Worm (Caenorhabditis elegans) whole organism, L2 larva: ENCODE results near the gene inso-1.
A peak's percentile ranks its signal among the peaks of the same experiment; 100 is the strongest.

Source experiments
- alr-1 ChIP-seq: fragments of 150-350 bp; optimal IDR thresholded peaks from 2 replicates; lab custom pipeline; 2014; ENCODE audit warnings: missing biosample characterization, missing genetic modification characterization
- ama-1 ChIP-seq: fragments of 150-350 bp; optimal IDR thresholded peaks from 2 replicates; lab custom pipeline; 2018; ENCODE audit warnings: inconsistent platforms
- egl-27 ChIP-seq: sonication (generic microtip); optimal IDR thresholded peaks from 3 replicates; lab custom pipeline; 2017; ENCODE audit warnings: missing biosample characterization, missing genetic modification reagents, missing genetic modification characterization
- elt-3 ChIP-seq: sonication (generic microtip); optimal IDR thresholded peaks from 2 replicates; lab custom pipeline; 2017; ENCODE audit warnings: missing biosample characterization, missing genetic modification characterization
- mdl-1 ChIP-seq, 2 experiments: fragments of 150-350 bp in 1 of 2; sonication (generic microtip) in 1 of 2; optimal IDR thresholded peaks; 2 replicates each; lab custom pipeline; 2017; ENCODE audit warnings: missing biosample characterization in 2 of 2, missing genetic modification characterization in 2 of 2
- nhr-129 ChIP-seq: fragments of 150-350 bp; optimal IDR thresholded peaks from 2 replicates; lab custom pipeline; 2014; ENCODE audit warnings: missing biosample characterization, missing genetic modification characterization
- nhr-23 ChIP-seq: fragments of 150-350 bp; optimal IDR thresholded peaks from 2 replicates; lab custom pipeline; 2014; ENCODE audit warnings: missing biosample characterization, missing genetic modification reagents, missing genetic modification characterization
- nhr-237 ChIP-seq: fragments of 150-350 bp; optimal IDR thresholded peaks from 2 replicates; lab custom pipeline; 2014; ENCODE audit warnings: missing biosample characterization, missing genetic modification characterization
- nhr-25 ChIP-seq: fragments of 150-350 bp; sonication (generic microtip); optimal IDR thresholded peaks from 3 replicates; lab custom pipeline; 2014; ENCODE audit warnings: missing biosample characterization, missing genetic modification characterization
- nhr-77 ChIP-seq: fragments of 150-350 bp; optimal IDR thresholded peaks from 2 replicates; lab custom pipeline; 2014; ENCODE audit warnings: missing biosample characterization, missing genetic modification characterization
- snpc-4 ChIP-seq: fragments of 150-350 bp; optimal IDR thresholded peaks from 2 replicates; lab custom pipeline; 2014; ENCODE audit warnings: missing biosample characterization, missing genetic modification characterization
- unc-62 ChIP-seq: fragments of 150-350 bp; optimal IDR thresholded peaks from 2 replicates; lab custom pipeline; 2014; ENCODE audit warnings: missing biosample characterization, missing genetic modification reagents, missing genetic modification characterization
- zag-1 ChIP-seq: fragments of 150-350 bp; optimal IDR thresholded peaks from 2 replicates; lab custom pipeline; 2014; ENCODE audit warnings: missing biosample characterization, missing genetic modification characterization
- ztf-11 ChIP-seq: sonication (generic microtip); optimal IDR thresholded peaks from 2 replicates; lab custom pipeline; 2017; ENCODE audit warnings: missing biosample characterization, missing genetic modification characterization

ce11 chrX:1322997-1323396, 23.0 kb downstream of the inso-1 start:
- TF ChIP-seq ama-1 (lab: Kevin White, UChicago) (no peak), nhr-237 (tag; lab: Kevin White, UChicago) (peak; percentile 16), ztf-11 (tag; lab: Kevin White, UChicago) (no peak), egl-27 (tag; lab: Kevin White, UChicago) (peak; percentile 67), nhr-129 (peak; percentile 98), zag-1 (tag; lab: Kevin White, UChicago) (peak; percentile 83), elt-3 (tag; lab: Kevin White, UChicago) (no peak), nhr-77 (tag; lab: Kevin White, UChicago) (peak; percentile 78), alr-1 (tag; lab: Kevin White, UChicago) (no peak), nhr-23 (tag; lab: Kevin White, UChicago) (no peak), unc-62 (no peak), mdl-1 (tag; optimal IDR thresholded peaks at IDR 0.05; lab: Kevin White, UChicago) (peak; percentile 61 to 81), snpc-4 (tag; lab: Kevin White, UChicago) (peak; percentile 41), nhr-25 (tag; lab: Kevin White, UChicago) (peak; percentile 82)
